Fruit fly (Drosophila melanogaster) whole organism, wandering third instar larva: ENCODE results near the gene CG13314.

Experiments
- Abd-B ChIP-seq: fragments of >200 bp; optimal IDR thresholded peaks from 2 replicates; lab custom pipeline; 2017; ENCODE audit warnings: missing biosample characterization, missing genetic modification characterization
- CrebA ChIP-seq: fragments of 200-800 bp; sonication (Bioruptor generic); optimal IDR thresholded peaks from 2 replicates; lab custom pipeline; 2016; ENCODE audit warnings: missing biosample characterization, mild to moderate bottlenecking, missing genetic modification characterization, borderline replicate concordance
- Dfd ChIP-seq: fragments of >200 bp; optimal IDR thresholded peaks from 2 replicates; lab custom pipeline; 2017; ENCODE audit warnings: missing biosample characterization, missing genetic modification characterization
- Dif ChIP-seq: fragments of 200-275, 200-300 bp; sonication (Bioruptor generic); optimal IDR thresholded peaks from 2 replicates; lab custom pipeline; 2018; ENCODE audit warnings: missing biosample characterization, missing genetic modification characterization; ENCODE audit not compliant: partially characterized antibody
- GATAd ChIP-seq: sonication (Bioruptor generic); optimal IDR thresholded peaks from 2 replicates; lab custom pipeline; 2016; ENCODE audit warnings: missing biosample characterization, missing genetic modification characterization
- Hnf4 ChIP-seq: fragments of 200-800 bp; sonication (Bioruptor generic); optimal IDR thresholded peaks from 2 replicates; lab custom pipeline; 2016; ENCODE audit warnings: missing biosample characterization, mild to moderate bottlenecking, missing genetic modification characterization
- Hr78 ChIP-seq: fragments of >200 bp; optimal IDR thresholded peaks from 2 replicates; lab custom pipeline; 2017; ENCODE audit warnings: missing biosample characterization, missing genetic modification characterization
- Hr83 ChIP-seq: fragments of 200-300 bp; sonication (Bioruptor generic); optimal IDR thresholded peaks from 2 replicates; lab custom pipeline; 2016; ENCODE audit warnings: missing biosample characterization, mild to moderate bottlenecking, missing genetic modification characterization, moderate library complexity; ENCODE audit not compliant: poor library complexity, severe bottlenecking
- Jra ChIP-seq: sonication (Bioruptor generic); optimal IDR thresholded peaks from 2 replicates; lab custom pipeline; 2016; ENCODE audit warnings: missing biosample characterization, missing genetic modification characterization
- Mio ChIP-seq: sonication (Bioruptor generic); optimal IDR thresholded peaks from 2 replicates; lab custom pipeline; 2016; ENCODE audit warnings: missing biosample characterization, missing genetic modification characterization
- Myc ChIP-seq: fragments of >200 bp; optimal IDR thresholded peaks from 2 replicates; lab custom pipeline; 2017
- N ChIP-seq: fragments of >200 bp; optimal IDR thresholded peaks from 2 replicates; lab custom pipeline; 2018; ENCODE audit warnings: missing biosample characterization, missing external identifiers, missing genetic modification characterization
- OdsH ChIP-seq: fragments of 200-800 bp; sonication (Bioruptor generic); optimal IDR thresholded peaks from 2 replicates; lab custom pipeline; 2016; ENCODE audit warnings: missing biosample characterization, mild to moderate bottlenecking, missing genetic modification characterization
- Rel ChIP-seq, 2 experiments: fragments of 200-800 bp; sonication (Bioruptor generic) in 1 of 2; optimal IDR thresholded peaks; 2 replicates in 1 of 2; 3 replicates in 1 of 2; lab custom pipeline; 2016 to 2019; ENCODE audit warnings: mild to moderate bottlenecking in 2 of 2, missing biosample characterization in 2 of 2, missing genetic modification characterization in 2 of 2, moderate library complexity in 1 of 2
- Vsx2 ChIP-seq: fragments of 200-300, 225-300 bp; sonication (Bioruptor generic); optimal IDR thresholded peaks from 2 replicates; lab custom pipeline; 2018; ENCODE audit warnings: missing biosample characterization, missing genetic modification characterization; ENCODE audit not compliant: partially characterized antibody
- br ChIP-seq: fragments of 200-800 bp; sonication (Bioruptor generic); optimal IDR thresholded peaks from 2 replicates; lab custom pipeline; 2016; ENCODE audit warnings: missing biosample characterization, missing genetic modification characterization
- dl ChIP-seq, 2 experiments: fragments of 175-275, 200-275 bp in 1 of 2; fragments of 200-275 bp in 1 of 2; sonication (Bioruptor generic); optimal IDR thresholded peaks; lab custom pipeline; 2018; ENCODE audit warnings: mild to moderate bottlenecking in 2 of 2, missing biosample characterization in 2 of 2, missing genetic modification characterization in 2 of 2, moderate library complexity in 2 of 2; ENCODE audit not compliant: partially characterized antibody in 2 of 2, insufficient read depth in 1 of 2
- dmrt93B ChIP-seq: fragments of 200-800 bp; sonication (Bioruptor generic); optimal IDR thresholded peaks from 2 replicates; lab custom pipeline; 2018; ENCODE audit warnings: missing biosample characterization, mild to moderate bottlenecking, missing genetic modification characterization
- dsf ChIP-seq: sonication (Bioruptor generic); optimal IDR thresholded peaks from 2 replicates; lab custom pipeline; 2016; ENCODE audit warnings: missing biosample characterization, missing genetic modification characterization, borderline replicate concordance
- ey ChIP-seq: fragments of 200-800 bp; sonication (Bioruptor generic); optimal IDR thresholded peaks from 2 replicates; lab custom pipeline; 2016; ENCODE audit warnings: missing biosample characterization, missing genetic modification characterization
- foxo ChIP-seq, 2 experiments: fragments of 200-800 bp; sonication (Bioruptor generic); optimal IDR thresholded peaks; 2 replicates in 1 of 2; 3 replicates in 1 of 2; lab custom pipeline; 2016 to 2017; ENCODE audit warnings: missing biosample characterization in 2 of 2, missing genetic modification characterization in 2 of 2
- fru ChIP-seq: fragments of 200-800 bp; sonication (Bioruptor generic); optimal IDR thresholded peaks from 3 replicates; lab custom pipeline; 2016; ENCODE audit warnings: missing biosample characterization, mild to moderate bottlenecking, missing genetic modification characterization
- jim ChIP-seq: fragments of 175-275, 200-325 bp; sonication (Bioruptor generic); optimal IDR thresholded peaks from 2 replicates; lab custom pipeline; 2016; ENCODE audit warnings: missing biosample characterization, mild to moderate bottlenecking, missing genetic modification characterization
- lola ChIP-seq: fragments of >200 bp; optimal IDR thresholded peaks from 2 replicates; lab custom pipeline; 2017; ENCODE audit warnings: missing biosample characterization, missing genetic modification characterization
- pan ChIP-seq: fragments of >200 bp; optimal IDR thresholded peaks from 2 replicates; lab custom pipeline; 2017
- psq ChIP-seq: fragments of 200-800 bp; sonication (Bioruptor generic); optimal IDR thresholded peaks from 3 replicates; lab custom pipeline; 2017; ENCODE audit warnings: missing biosample characterization, mild to moderate bottlenecking, missing genetic modification characterization, moderate library complexity
- rgr ChIP-seq: fragments of 200-800 bp; sonication (Bioruptor generic); optimal IDR thresholded peaks from 3 replicates; lab custom pipeline; 2016; ENCODE audit warnings: missing biosample characterization, mild to moderate bottlenecking, missing genetic modification characterization
- sage ChIP-seq: fragments of 200-800 bp; sonication (Bioruptor generic); optimal IDR thresholded peaks from 2 replicates; lab custom pipeline; 2016; ENCODE audit warnings: missing biosample characterization, mild to moderate bottlenecking, missing genetic modification characterization
- sv ChIP-seq: fragments of 200-800 bp; sonication (Bioruptor generic); optimal IDR thresholded peaks from 3 replicates; lab custom pipeline; 2016; ENCODE audit warnings: missing biosample characterization, missing genetic modification characterization
- tai ChIP-seq: sonication (Bioruptor generic); optimal IDR thresholded peaks from 2 replicates; lab custom pipeline; 2016; ENCODE audit warnings: missing biosample characterization, missing genetic modification characterization
- usp ChIP-seq: fragments of >200 bp; optimal IDR thresholded peaks from 2 replicates; lab custom pipeline; 2017; ENCODE audit warnings: missing biosample characterization, missing genetic modification characterization
- woc ChIP-seq: sonication (Bioruptor generic); optimal IDR thresholded peaks from 2 replicates; lab custom pipeline; 2016; ENCODE audit warnings: missing biosample characterization, mild to moderate bottlenecking, missing genetic modification characterization

CG13314 gene

DNA sequence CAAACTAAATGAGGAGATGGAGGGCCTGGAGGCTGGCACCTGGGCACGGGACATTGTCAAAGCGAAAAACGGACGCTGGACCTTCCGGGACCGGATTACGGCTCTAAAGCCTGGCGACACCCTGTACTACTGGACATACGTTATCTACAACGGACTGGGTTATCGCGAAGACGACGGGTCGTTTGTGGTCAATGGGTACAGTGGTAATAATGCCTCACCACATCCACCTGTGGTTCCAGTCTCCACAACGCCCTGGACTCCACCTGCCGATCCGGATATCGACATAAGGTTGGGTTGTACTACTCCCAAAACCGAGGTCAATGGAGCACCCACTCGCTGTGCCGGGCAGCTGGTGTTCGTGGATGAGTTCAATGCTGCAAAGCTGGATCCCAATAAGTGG lies 26.4 kb upstream of the CG13314 start:
- TF ChIP-seq Dif (GFP tag; lab: Kevin White, UChicago) (no peak), jim (GFP tag; lab: Kevin White, UChicago) (no peak), Dfd (GFP tag; lab: Kevin White, UChicago) (no peak), lola (GFP tag; lab: Kevin White, UChicago) (no peak), foxo (GFP tag; optimal IDR thresholded peaks at IDR 0.05; lab: Kevin White, UChicago) (no peak), N (GFP tag; lab: Kevin White, UChicago) (no peak), dmrt93B (GFP tag; lab: Kevin White, UChicago) (no peak), usp (GFP tag; lab: Kevin White, UChicago) (no peak), Hr78 (no peak), Vsx2 (GFP tag; lab: Kevin White, UChicago) (no peak), sv (no peak), Abd-B (GFP tag; lab: Kevin White, UChicago) (no peak), pan (no peak), dl (GFP tag; optimal IDR thresholded peaks at IDR 0.05; lab: Kevin White, UChicago; ENCODE audit: insufficient read depth in 1 of 2, partially characterized antibody in 2 of 2) (no peak)
- TF ChIP-seq, all 38 proteins: peak for 0

DNA sequence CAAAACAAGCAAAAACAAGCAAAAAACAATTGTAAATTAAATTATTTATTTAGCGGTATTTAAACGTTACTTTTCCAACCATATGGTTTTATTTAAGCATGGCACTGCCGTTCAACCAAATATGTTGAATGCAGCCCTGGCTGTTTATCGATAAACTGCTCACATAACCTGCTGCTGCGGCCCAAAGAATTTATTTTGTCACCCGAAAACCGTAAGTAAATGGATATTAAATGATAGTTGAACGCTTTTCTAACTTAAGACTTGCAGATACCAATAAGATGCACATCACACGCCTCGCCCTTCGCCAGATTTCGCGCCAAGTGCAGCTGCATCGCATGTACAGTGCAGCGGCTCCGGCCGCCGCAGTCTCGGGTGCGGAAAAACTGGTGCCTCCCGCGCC lies 24.9 kb upstream of the CG13314 start, which contains the start of gene mRpL12:
TSS of gene mRpL12 (plus strand) at position 123 of the 400 bp plus-strand sequence.
- no peak for TF ChIP-seq br
- no peak for TF ChIP-seq Myc
- TF ChIP-seq Hnf4 (GFP tag; lab: Kevin White, UChicago): no peak
- TF ChIP-seq dmrt93B (GFP tag; lab: Kevin White, UChicago): no peak
- no peak for TF ChIP-seq Hr83 (GFP tag; lab: Kevin White, UChicago)
- TF ChIP-seq Hr78: no peak
- TF ChIP-seq jim (GFP tag; lab: Kevin White, UChicago): no peak
- TF ChIP-seq fru (GFP tag; lab: Kevin White, UChicago): no peak
- no peak for TF ChIP-seq ey (GFP tag; lab: Kevin White, UChicago)
- no peak for TF ChIP-seq N (GFP tag; lab: Kevin White, UChicago)
- TF ChIP-seq GATAd (GFP tag; lab: Kevin White, UChicago): no peak
- no peak for TF ChIP-seq rgr (GFP tag; lab: Kevin White, UChicago)
- no peak for TF ChIP-seq tai (GFP tag; lab: Kevin White, UChicago)
- TF ChIP-seq sage (GFP tag; lab: Kevin White, UChicago): no peak
- no peak for TF ChIP-seq dsf (GFP tag; lab: Kevin White, UChicago)
- no peak for TF ChIP-seq OdsH (GFP tag; lab: Kevin White, UChicago)
- TF ChIP-seq Dfd (GFP tag; lab: Kevin White, UChicago): no peak
- TF ChIP-seq Dif (GFP tag; lab: Kevin White, UChicago): no peak

DNA sequence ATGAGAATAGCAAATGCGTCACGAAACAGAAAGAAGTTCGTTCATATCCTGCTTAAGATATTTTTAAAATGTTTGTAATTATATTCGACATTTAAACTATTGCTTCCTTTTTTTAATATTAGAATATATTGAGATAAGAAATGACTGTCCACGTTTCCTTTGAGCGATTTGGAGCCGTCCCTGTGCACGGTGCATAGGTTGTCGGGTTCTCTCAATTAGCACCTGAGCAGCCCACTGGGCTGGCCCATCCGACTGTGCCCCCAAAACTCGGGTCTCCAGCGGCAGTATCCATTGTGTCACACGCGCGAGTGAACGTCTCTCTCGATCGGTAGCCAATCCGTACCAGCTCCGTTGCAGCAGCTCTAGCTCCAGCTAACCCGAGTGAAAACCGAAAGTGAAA lies 23.0 kb upstream of the CG13314 start, which contains the start of gene CG13313:
TSS of gene CG13313 (plus strand) at position 301 of the 400 bp plus-strand sequence.
- TF ChIP-seq Hr78: no peak
- TF ChIP-seq br: no peak
- TF ChIP-seq Hr83 (GFP tag; lab: Kevin White, UChicago): no peak
- TF ChIP-seq Mio (GFP tag; lab: Kevin White, UChicago): no peak
- TF ChIP-seq sv: no peak
- no peak for TF ChIP-seq CrebA (GFP tag; lab: Kevin White, UChicago)
- no peak for TF ChIP-seq N (GFP tag; lab: Kevin White, UChicago)
- no peak for TF ChIP-seq Rel (GFP tag; optimal IDR thresholded peaks at IDR 0.05; lab: Kevin White, UChicago)
- no peak for TF ChIP-seq Rel (tag; optimal IDR thresholded peaks at IDR 0.05; lab: Kevin White, UChicago)
- no peak for TF ChIP-seq tai (GFP tag; lab: Kevin White, UChicago)
- TF ChIP-seq psq (GFP tag; lab: Kevin White, UChicago): no peak
- TF ChIP-seq Dfd (GFP tag; lab: Kevin White, UChicago): no peak
- no peak for TF ChIP-seq woc (GFP tag; lab: Kevin White, UChicago)
- TF ChIP-seq dmrt93B (GFP tag; lab: Kevin White, UChicago): no peak
- no peak for TF ChIP-seq Dif (GFP tag; lab: Kevin White, UChicago)
- TF ChIP-seq fru (GFP tag; lab: Kevin White, UChicago): no peak
- TF ChIP-seq dsf (GFP tag; lab: Kevin White, UChicago): no peak
- no peak for TF ChIP-seq OdsH (GFP tag; lab: Kevin White, UChicago)
- no peak for TF ChIP-seq Abd-B (GFP tag; lab: Kevin White, UChicago)
- TF ChIP-seq dl (GFP tag; optimal IDR thresholded peaks at IDR 0.05; lab: Kevin White, UChicago; ENCODE audit: insufficient read depth in 1 of 2, partially characterized antibody in 2 of 2): no peak
- no peak for TF ChIP-seq Jra (GFP tag; lab: Kevin White, UChicago)
